Worm (Caenorhabditis elegans) whole organism, L2 larva: ENCODE results near the gene C46G7.5.

Experiments used
- egl-27 ChIP-seq: sonication (generic microtip); optimal IDR thresholded peaks from 3 replicates; lab custom pipeline; 2017; ENCODE audit warnings: missing biosample characterization, missing genetic modification reagents, missing genetic modification characterization
- lin-13 ChIP-seq: fragments of 150-350 bp; optimal IDR thresholded peaks from 2 replicates; lab custom pipeline; 2014; ENCODE audit warnings: missing biosample characterization, missing genetic modification reagents, missing genetic modification characterization
- mab-5 ChIP-seq: fragments of 150-350 bp; optimal IDR thresholded peaks from 2 replicates; lab custom pipeline; 2014; ENCODE audit warnings: missing biosample characterization, missing genetic modification characterization
- mdl-1 ChIP-seq, 2 experiments: fragments of 150-350 bp in 1 of 2; sonication (generic microtip) in 1 of 2; optimal IDR thresholded peaks; 2 replicates each; lab custom pipeline; 2017; ENCODE audit warnings: missing biosample characterization in 2 of 2, missing genetic modification characterization in 2 of 2
- nhr-10 ChIP-seq: sonication (generic microtip); optimal IDR thresholded peaks from 2 replicates; lab custom pipeline; 2017; ENCODE audit warnings: missing biosample characterization, missing genetic modification characterization
- nhr-11 ChIP-seq: fragments of 150-350 bp; optimal IDR thresholded peaks from 2 replicates; lab custom pipeline; 2014; ENCODE audit warnings: missing biosample characterization, missing genetic modification characterization
- nhr-23 ChIP-seq: fragments of 150-350 bp; optimal IDR thresholded peaks from 2 replicates; lab custom pipeline; 2014; ENCODE audit warnings: missing biosample characterization, missing genetic modification reagents, missing genetic modification characterization
- snpc-4 ChIP-seq: fragments of 150-350 bp; optimal IDR thresholded peaks from 2 replicates; lab custom pipeline; 2014; ENCODE audit warnings: missing biosample characterization, missing genetic modification characterization
- unc-39 ChIP-seq: fragments of 150-350 bp; optimal IDR thresholded peaks from 2 replicates; lab custom pipeline; 2014; ENCODE audit warnings: missing biosample characterization, missing genetic modification characterization
- unc-62 ChIP-seq: fragments of 150-350 bp; optimal IDR thresholded peaks from 2 replicates; lab custom pipeline; 2014; ENCODE audit warnings: missing biosample characterization, missing genetic modification reagents, missing genetic modification characterization
- ztf-11 ChIP-seq: sonication (generic microtip); optimal IDR thresholded peaks from 2 replicates; lab custom pipeline; 2017; ENCODE audit warnings: missing biosample characterization, missing genetic modification characterization

ce11 chrIV:6060912-6061311 is 49.5 kb upstream of the C46G7.5 start:
- TF ChIP-seq mab-5 (tag; lab: Kevin White, UChicago) (no peak), snpc-4 (no peak), egl-27 (tag; lab: Kevin White, UChicago) (no peak), ztf-11 (no peak), unc-62 (GFP tag; lab: Kevin White, UChicago) (no peak), nhr-10 (tag; lab: Kevin White, UChicago) (no peak), unc-39 (no peak), nhr-11 (tag; lab: Kevin White, UChicago) (no peak), nhr-23 (no peak), mdl-1 (tag; optimal IDR thresholded peaks at IDR 0.05; lab: Kevin White, UChicago) (no peak), lin-13 (GFP tag; lab: Kevin White, UChicago) (no peak)
